Fruit fly (Drosophila melanogaster): ENCODE results near the gene CG45101.
A peak's percentile ranks its signal among the peaks of the same experiment; 100 is the strongest.

The CG45101 gene

DNA sequence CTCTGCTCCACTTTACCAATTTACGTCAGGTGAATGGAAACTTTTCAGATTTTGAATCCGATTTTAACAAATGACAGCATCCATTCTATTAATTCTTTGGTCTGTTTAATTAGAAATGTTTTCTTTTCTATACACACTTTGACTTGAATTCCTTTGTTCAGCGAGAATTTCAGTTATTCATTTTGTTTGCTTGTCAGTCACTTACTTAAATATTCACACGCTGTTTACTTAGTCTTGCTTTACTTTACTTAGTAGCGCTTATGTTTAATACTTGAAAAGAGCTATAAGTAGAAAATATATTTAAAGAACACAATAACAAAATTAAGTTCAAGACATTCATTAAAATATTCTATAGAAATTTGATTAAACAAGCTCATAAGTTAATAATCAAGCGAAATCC lies 42.6 kb downstream of the CG45101 start, which contains the start of gene CG32073 (continued):
- TF ChIP-seq sc (optimal IDR thresholded peaks at IDR 0.05) (no peak), sc (GFP tag; optimal IDR thresholded peaks at IDR 0.05) (no peak), CG13296 (GFP tag; optimal IDR thresholded peaks at IDR 0.05) (peak; percentile 55), gcm (GFP tag; optimal IDR thresholded peaks at IDR 0.05) (peak; percentile 23), CG5245 (GFP tag; optimal IDR thresholded peaks at IDR 0.05) (no peak), CG4854 (GFP tag; optimal IDR thresholded peaks at IDR 0.05) (peak; percentile 28), pan (optimal IDR thresholded peaks at IDR 0.05) (no peak), pan (GFP tag; optimal IDR thresholded peaks at IDR 0.05 in 1 of 2, IDR thresholded peaks at IDR 0.05 in 1 of 2) (no peak), CG9727 (GFP tag; optimal IDR thresholded peaks at IDR 0.05) (peak; percentile 16), corto (GFP tag; optimal IDR thresholded peaks at IDR 0.05) (no peak), psq (GFP tag; optimal IDR thresholded peaks at IDR 0.05) (no peak), MBD-R2 (GFP tag; IDR thresholded peaks at IDR 0.05) (no peak), CG3281 (GFP tag; optimal IDR thresholded peaks at IDR 0.05) (peak; percentile 2), en (GFP tag; optimal IDR thresholded peaks at IDR 0.05) (no peak), YL-1 (GFP tag; optimal IDR thresholded peaks at IDR 0.05) (no peak), unc-4 (GFP tag; IDR thresholded peaks at IDR 0.05; ENCODE audit: partially characterized antibody) (no peak), BEAF-32 (GFP tag; optimal IDR thresholded peaks at IDR 0.05) (no peak), gsb-n (tag; optimal IDR thresholded peaks at IDR 0.05) (no peak), CG11085 (GFP tag; IDR thresholded peaks at IDR 0.05) (no peak), PHDP (tag; optimal IDR thresholded peaks at IDR 0.05) (no peak), dmrt99B (tag; optimal IDR thresholded peaks at IDR 0.05) (no peak), CG8765 (GFP tag; IDR thresholded peaks at IDR 0.05) (no peak), CG18764 (GFP tag; optimal IDR thresholded peaks at IDR 0.05) (peak; percentile 75), unpg (GFP tag; optimal IDR thresholded peaks at IDR 0.05) (peak; percentile 49), CG8089 (GFP tag; optimal IDR thresholded peaks at IDR 0.05) (no peak), CG15696 (tag; optimal IDR thresholded peaks at IDR 0.05) (peak; percentile 21), Dek (tag; optimal IDR thresholded peaks at IDR 0.05) (peak; percentile 17), HHEX (GFP tag; optimal IDR thresholded peaks at IDR 0.05) (peak; percentile 51), CG11695 (GFP tag; IDR thresholded peaks at IDR 0.05) (0 out of 3 replicates have a peak, but pooled peaks have one; percentile 20), Six4 (GFP tag; optimal IDR thresholded peaks at IDR 0.05) (no peak), CG6854 (GFP tag; optimal IDR thresholded peaks at IDR 0.05) (no peak), ftz-f1 (GFP tag; optimal IDR thresholded peaks at IDR 0.05) (no peak), CG4424 (GFP tag; optimal IDR thresholded peaks at IDR 0.05) (peak; percentile 40), Dbx (GFP tag; IDR thresholded peaks at IDR 0.05) (peak; percentile 25; the same call in 1 of the 3 replicates), sim (GFP tag; IDR thresholded peaks at IDR 0.05) (no peak), CG5180 (GFP tag; optimal IDR thresholded peaks at IDR 0.05) (peak; percentile 42), NFAT (GFP tag; IDR thresholded peaks at IDR 0.05) (no peak), CG13424 (tag; optimal IDR thresholded peaks at IDR 0.05) (no peak), Sry-β (GFP tag; optimal IDR thresholded peaks at IDR 0.05) (peak; percentile 16), so (GFP tag; IDR thresholded peaks at IDR 0.05) (no peak), Poxn (GFP tag; IDR thresholded peaks at IDR 0.05) (no peak), caup (GFP tag; optimal IDR thresholded peaks at IDR 0.05; ENCODE audit: severe bottlenecking) (peak; percentile 38), CG11247 (GFP tag; IDR thresholded peaks at IDR 0.05) (no peak), CG32532 (GFP tag; IDR thresholded peaks at IDR 0.05) (no peak), cwo (GFP tag; optimal IDR thresholded peaks at IDR 0.05) (peak; percentile 64), Max (GFP tag; optimal IDR thresholded peaks at IDR 0.05) (peak; percentile 35), CG10979 (tag; optimal IDR thresholded peaks at IDR 0.05) (peak; percentile 33), Hmx (GFP tag; optimal IDR thresholded peaks at IDR 0.05) (no peak), CG1529 (GFP tag; optimal IDR thresholded peaks at IDR 0.05) (no peak), CG1603 (tag; optimal IDR thresholded peaks at IDR 0.05) (peak; percentile 23), fd96Cb (tag; optimal IDR thresholded peaks at IDR 0.05) (peak; percentile 28)

Data from whole organism, embryonic.